Worm (Caenorhabditis elegans): ENCODE measurements around the gene dhs-31.

Gene dhs-31

DNA sequence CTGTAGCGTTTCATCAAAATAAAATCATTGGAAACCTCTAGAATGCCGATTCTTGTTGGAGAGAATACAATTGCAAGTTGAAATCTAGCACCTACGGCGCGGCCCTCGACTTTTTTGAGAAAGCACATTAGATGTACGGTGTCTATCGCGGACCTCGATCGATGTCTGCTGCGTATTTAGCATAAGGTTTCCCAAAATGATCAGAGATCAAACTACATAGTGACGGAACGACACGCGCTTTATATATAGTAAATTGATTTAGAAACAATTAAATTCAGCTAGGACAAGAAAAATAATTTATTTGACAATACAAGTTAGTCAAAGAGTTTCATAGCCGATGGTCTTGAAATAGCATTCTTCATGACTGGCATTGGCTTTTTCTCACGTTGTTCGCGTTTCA, 14.6 kb downstream of the dhs-31 start:
- TF ChIP-seq K12H6.12 (tag; optimal IDR thresholded peaks at IDR 0.05) (no peak), ztf-26 (tag; optimal IDR thresholded peaks at IDR 0.05) (no peak), egrh-3 (GFP tag; IDR thresholded peaks at IDR 0.05) (no peak), F39B2.1 (GFP tag; IDR thresholded peaks at IDR 0.05) (no peak), ccch-3 (GFP tag; optimal IDR thresholded peaks at IDR 0.05) (no peak), snpc-1.1 (tag; optimal IDR thresholded peaks at IDR 0.05; ENCODE audit: insufficient read depth) (peak; percentile 71), lin-40 (tag; optimal IDR thresholded peaks at IDR 0.05) (no peak), B0336.3 (GFP tag; IDR thresholded peaks at IDR 0.05) (no peak), sptf-2 (GFP tag; optimal IDR thresholded peaks at IDR 0.05) (no peak), tbx-9 (tag; optimal IDR thresholded peaks at IDR 0.05; ENCODE audit: borderline replicate concordance) (no peak), ztf-25 (GFP tag; IDR thresholded peaks at IDR 0.05) (no peak), F57C9.4 (tag; optimal IDR thresholded peaks at IDR 0.05) (no peak), attf-3 (GFP tag; conservative IDR thresholded peaks at IDR 0.05) (no peak), rpc-1 (optimal IDR thresholded peaks at IDR 0.05) (no peak), rpc-1 (tag; optimal IDR thresholded peaks at IDR 0.05) (no peak), F55B11.4 (tag; optimal IDR thresholded peaks at IDR 0.05; ENCODE audit: borderline replicate concordance, insufficient read depth) (no peak), hmg-1.2 (GFP tag; IDR thresholded peaks at IDR 0.05) (peak; percentile 51), ceh-91 (GFP tag; IDR thresholded peaks at IDR 0.05) (no peak), snpc-4 (GFP tag; optimal IDR thresholded peaks at IDR 0.05) (no peak), snpc-4 (tag; optimal IDR thresholded peaks at IDR 0.05) (peak in 2 of 4 experiments; percentile 62 to 85), snpc-1.3 (tag; optimal IDR thresholded peaks at IDR 0.05; ENCODE audit: insufficient read depth) (no peak), pbrm-1 (GFP tag; IDR thresholded peaks at IDR 0.05) (peak; percentile 54)

- TF ChIP-seq ceh-40 (GFP tag; IDR thresholded peaks at IDR 0.05) = no peak
- no peak for TF ChIP-seq sptf-2 (GFP tag; optimal IDR thresholded peaks at IDR 0.05)
- no peak for TF ChIP-seq ceh-58 (GFP tag; IDR thresholded peaks at IDR 0.05)
- no peak for TF ChIP-seq ztf-28 (GFP tag; IDR thresholded peaks at IDR 0.05)
- no peak for TF ChIP-seq F57A8.1 (GFP tag; optimal IDR thresholded peaks at IDR 0.05)
- no peak for TF ChIP-seq ets-4 (GFP tag; optimal IDR thresholded peaks at IDR 0.05)
- TF ChIP-seq hlh-26 (GFP tag; conservative IDR thresholded peaks at IDR 0.05) = no peak
- no peak for TF ChIP-seq pbrm-1 (GFP tag; IDR thresholded peaks at IDR 0.05)
These were observed 17.7 kb downstream of the dhs-31 start, which contains the start of gene F44D12.8 for ce11 chrIV:10022991-10023390. Gene F44D12.8, plus strand, starts transcription at chrIV:10023291.

DNA sequence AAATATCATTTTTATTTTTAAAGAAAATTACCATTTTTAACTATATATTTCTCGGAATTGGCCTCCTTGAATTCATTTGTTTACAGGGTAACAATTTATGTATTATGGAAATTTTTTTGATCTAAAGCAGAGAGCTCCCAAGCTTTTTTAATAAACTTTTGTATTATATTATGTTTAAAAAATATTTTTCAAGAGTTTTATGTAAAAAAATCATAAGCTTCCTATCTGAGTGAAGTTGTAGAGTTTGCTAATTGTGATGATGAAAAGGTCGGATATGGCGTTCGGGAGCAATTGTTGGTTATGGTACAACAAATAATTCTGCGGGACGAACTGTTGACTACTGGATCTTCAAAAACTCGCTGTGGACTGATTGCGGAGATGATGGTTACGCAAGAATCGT, 19.4 kb downstream of the dhs-31 start, which contains the start of gene F44D12.19:
Gene F44D12.19, plus strand, starts transcription at position 301 of the 400 bp plus-strand sequence.
- TF ChIP-seq hmg-20 (GFP tag; IDR thresholded peaks at IDR 0.05) = no peak
- no peak for TF ChIP-seq Y95B8A.8 (GFP tag; IDR thresholded peaks at IDR 0.05)
- TF ChIP-seq B0336.3 (GFP tag; IDR thresholded peaks at IDR 0.05) = no peak
- no peak for TF ChIP-seq repo-1 (tag; optimal IDR thresholded peaks at IDR 0.05)
- no peak for TF ChIP-seq madf-6 (GFP tag; IDR thresholded peaks at IDR 0.05)
- TF ChIP-seq Y53F4B.3 (GFP tag; IDR thresholded peaks at IDR 0.05) = no peak
- no peak for TF ChIP-seq dox-1 (GFP tag; IDR thresholded peaks at IDR 0.05)
- TF ChIP-seq lin-26 (GFP tag; IDR thresholded peaks at IDR 0.05) = no peak
- no peak for TF ChIP-seq bed-1 (GFP tag; IDR thresholded peaks at IDR 0.05)
- no peak for TF ChIP-seq lag-1 (GFP tag; IDR thresholded peaks at IDR 0.05)
- no peak for TF ChIP-seq K11D2.4 (GFP tag; IDR thresholded peaks at IDR 0.05)
- TF ChIP-seq ZK185.1 (tag; optimal IDR thresholded peaks at IDR 0.05; ENCODE audit: poor library complexity, severe bottlenecking) = no peak
- no peak for TF ChIP-seq ztf-6 (GFP tag; IDR thresholded peaks at IDR 0.05)
- no peak for TF ChIP-seq pha-4 (tag; optimal IDR thresholded peaks at IDR 0.05)
- TF ChIP-seq lin-54 (GFP tag; optimal IDR thresholded peaks at IDR 0.05) = no peak
- no peak for TF ChIP-seq hsf-1 (GFP tag; IDR thresholded peaks at IDR 0.05)
- TF ChIP-seq ceh-79 (tag; optimal IDR thresholded peaks at IDR 0.05) = no peak

Measured in whole organism, young adult.